Worm (Caenorhabditis elegans) whole organism, mixed stage, embryonic: ENCODE measurements around the gene ctsa-4.1.
A peak's percentile ranks its signal among the peaks of the same experiment; 100 is the strongest.

Experiments used
- M03D4.4 ChIP-seq: sonication (generic microtip); optimal IDR thresholded peaks from 2 replicates; lab custom pipeline; 2017; ENCODE audit warnings: mild to moderate bottlenecking, missing genetic modification characterization, missing compliant biosample characterization
- blmp-1 ChIP-seq: fragments of 150-350 bp; optimal IDR thresholded peaks from 2 replicates; lab custom pipeline; 2014; ENCODE audit warnings: missing biosample characterization, missing genetic modification characterization
- ceh-39 ChIP-seq: fragments of 150-350 bp; optimal IDR thresholded peaks from 2 replicates; lab custom pipeline; 2014; ENCODE audit warnings: missing biosample characterization, missing genetic modification characterization
- ceh-43 ChIP-seq: fragments of 200-800 bp; sonication (Bioruptor generic); optimal IDR thresholded peaks from 2 replicates; lab custom pipeline; 2018; ENCODE audit warnings: mild to moderate bottlenecking, missing genetic modification characterization, moderate library complexity, missing compliant biosample characterization
- ceh-83 ChIP-seq: fragments of 200-800 bp; sonication (Bioruptor generic); optimal IDR thresholded peaks from 2 replicates; lab custom pipeline; 2018; ENCODE audit warnings: mild to moderate bottlenecking, missing genetic modification characterization, missing compliant biosample characterization
- ces-1 ChIP-seq: fragments of 150-350 bp; optimal IDR thresholded peaks from 2 replicates; lab custom pipeline; 2014; ENCODE audit warnings: missing biosample characterization, missing genetic modification reagents, missing genetic modification characterization
- cnd-1 ChIP-seq: fragments of 200-800 bp; sonication (Bioruptor generic); optimal IDR thresholded peaks from 2 replicates; lab custom pipeline; 2018; ENCODE audit warnings: mild to moderate bottlenecking, missing genetic modification characterization, missing compliant biosample characterization
- elt-3 ChIP-seq: fragments of 150-350 bp; optimal IDR thresholded peaks from 2 replicates; lab custom pipeline; 2014; ENCODE audit warnings: missing biosample characterization, missing genetic modification characterization
- flh-1 ChIP-seq: fragments of 200-800 bp; sonication (Bioruptor generic); optimal IDR thresholded peaks from 2 replicates; lab custom pipeline; 2018; ENCODE audit warnings: mild to moderate bottlenecking, missing genetic modification characterization, moderate library complexity, missing compliant biosample characterization
- hlh-1 ChIP-seq: fragments of 150-350 bp; optimal IDR thresholded peaks from 2 replicates; lab custom pipeline; 2014; ENCODE audit warnings: missing biosample characterization, missing genetic modification reagents, missing genetic modification characterization
- lsy-2 ChIP-seq: fragments of 150-350 bp; optimal IDR thresholded peaks from 2 replicates; lab custom pipeline; 2014; ENCODE audit warnings: missing biosample characterization, missing genetic modification characterization
- mab-5 ChIP-seq: fragments of 150-350 bp; optimal IDR thresholded peaks from 2 replicates; lab custom pipeline; 2014; ENCODE audit warnings: missing biosample characterization, missing genetic modification characterization
- mep-1 ChIP-seq: fragments of 150-350 bp; optimal IDR thresholded peaks from 2 replicates; lab custom pipeline; 2017; ENCODE audit warnings: missing biosample characterization, missing genetic modification reagents, missing genetic modification characterization, inconsistent platforms
- mls-2 ChIP-seq: sonication (generic microtip); optimal IDR thresholded peaks from 2 replicates; lab custom pipeline; 2016; ENCODE audit warnings: mild to moderate bottlenecking, missing genetic modification characterization, moderate library complexity, missing compliant biosample characterization
- nhr-2 ChIP-seq: fragments of 150-350 bp; optimal IDR thresholded peaks from 2 replicates; lab custom pipeline; 2014; ENCODE audit warnings: missing biosample characterization, missing genetic modification characterization
- nhr-237 ChIP-seq: fragments of 150-350 bp; optimal IDR thresholded peaks from 2 replicates; lab custom pipeline; 2014; ENCODE audit warnings: missing biosample characterization, missing genetic modification characterization
- nhr-28 ChIP-seq: fragments of 150-350 bp; optimal IDR thresholded peaks from 2 replicates; lab custom pipeline; 2014; ENCODE audit warnings: missing biosample characterization, missing genetic modification characterization
- sem-2 ChIP-seq: fragments of 200-800 bp; sonication (Bioruptor generic); optimal IDR thresholded peaks from 2 replicates; lab custom pipeline; 2018; ENCODE audit warnings: mild to moderate bottlenecking, missing genetic modification characterization, missing compliant biosample characterization
- snpc-4 ChIP-seq: fragments of 150-350 bp; optimal IDR thresholded peaks from 2 replicates; lab custom pipeline; 2014; ENCODE audit warnings: missing biosample characterization, missing genetic modification characterization
- sptf-1 ChIP-seq: sonication (generic microtip); optimal IDR thresholded peaks from 2 replicates; lab custom pipeline; 2017; ENCODE audit warnings: mild to moderate bottlenecking, missing genetic modification characterization, moderate library complexity, missing compliant biosample characterization
- unc-120 ChIP-seq: sonication (generic microtip); optimal IDR thresholded peaks from 2 replicates; lab custom pipeline; 2017; ENCODE audit warnings: missing genetic modification characterization, missing compliant biosample characterization; ENCODE audit not compliant: poor library complexity, severe bottlenecking
- unc-39 ChIP-seq: fragments of 150-350 bp; optimal IDR thresholded peaks from 2 replicates; lab custom pipeline; 2014; ENCODE audit warnings: missing biosample characterization, missing genetic modification characterization
- unc-62 ChIP-seq: fragments of 150-350 bp; optimal IDR thresholded peaks from 2 replicates; lab custom pipeline; 2014; ENCODE audit warnings: missing biosample characterization, missing genetic modification reagents, missing genetic modification characterization
- zip-8 ChIP-seq: fragments of 150-350 bp; optimal IDR thresholded peaks from 2 replicates; lab custom pipeline; 2014; ENCODE audit warnings: missing biosample characterization, missing genetic modification characterization
- ztf-11 ChIP-seq: fragments of 150-350 bp; optimal IDR thresholded peaks from 2 replicates; lab custom pipeline; 2014; ENCODE audit warnings: missing biosample characterization, missing genetic modification characterization

ctsa-4.1 gene

DNA sequence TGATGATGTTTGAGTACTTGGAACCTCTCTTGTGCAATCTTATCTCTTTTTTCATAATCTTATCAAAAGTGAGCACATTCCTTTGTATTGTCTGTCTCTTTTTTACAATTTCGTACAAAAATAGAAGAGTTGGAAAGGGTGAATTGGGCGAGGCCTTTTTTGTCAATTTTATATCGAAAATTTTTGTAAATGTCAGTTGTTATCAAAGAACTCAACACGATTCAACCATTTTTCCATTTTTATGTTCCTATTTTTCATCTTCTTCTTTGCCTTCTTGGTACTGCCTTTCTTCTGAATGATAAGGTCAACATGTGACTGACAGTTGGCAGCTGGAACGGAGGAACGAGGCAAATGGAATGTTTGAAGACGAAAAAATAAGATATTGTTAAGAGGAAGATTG, 47.0 kb downstream of the ctsa-4.1 start:
- TF ChIP-seq mls-2 (tag; lab: Kevin White, UChicago) = no peak
- no peak for TF ChIP-seq ztf-11 (tag; lab: Kevin White, UChicago)
- no peak for TF ChIP-seq M03D4.4 (tag; lab: Kevin White, UChicago)
- TF ChIP-seq blmp-1 (tag; lab: Kevin White, UChicago) = no peak
- TF ChIP-seq hlh-1 = no peak
- no peak for TF ChIP-seq sptf-1
- no peak for TF ChIP-seq mab-5 (tag; lab: Kevin White, UChicago)
- no peak for TF ChIP-seq ceh-43 (GFP tag; lab: Kevin White, UChicago)
- TF ChIP-seq ces-1 = no peak
- no peak for TF ChIP-seq flh-1 (GFP tag; lab: Kevin White, UChicago)
- no peak for TF ChIP-seq lsy-2 (tag; lab: Kevin White, UChicago)
- TF ChIP-seq unc-39 (tag; lab: Kevin White, UChicago) = no peak
- no peak for TF ChIP-seq mep-1
- TF ChIP-seq elt-3 (tag; lab: Kevin White, UChicago) = no peak
- TF ChIP-seq unc-62 (GFP tag; lab: Kevin White, UChicago) = no peak
- no peak for TF ChIP-seq snpc-4 (tag; lab: Kevin White, UChicago)

- no peak for TF ChIP-seq flh-1 (GFP tag; lab: Kevin White, UChicago)
- peak; percentile 26 for TF ChIP-seq unc-39 (tag; lab: Kevin White, UChicago)
- TF ChIP-seq sptf-1 = peak; percentile 8
- TF ChIP-seq sem-2 (GFP tag; lab: Kevin White, UChicago) = no peak
- TF ChIP-seq ceh-83 = no peak
- TF ChIP-seq nhr-2 (tag; lab: Kevin White, UChicago) = peak; percentile 95
- TF ChIP-seq unc-120 (tag; lab: Kevin White, UChicago) = no peak
- TF ChIP-seq ceh-39 = peak; percentile 30
- no peak for TF ChIP-seq nhr-237
- peak; percentile 95 for TF ChIP-seq zip-8 (tag; lab: Kevin White, UChicago)
- TF ChIP-seq hlh-1 = peak; percentile 50
- no peak for TF ChIP-seq lsy-2 (tag; lab: Kevin White, UChicago)
- peak; percentile 55 for TF ChIP-seq cnd-1
- no peak for TF ChIP-seq nhr-28 (tag; lab: Kevin White, UChicago)
- TF ChIP-seq mls-2 (tag; lab: Kevin White, UChicago) = peak; percentile 16
- no peak for TF ChIP-seq mep-1
- peak; percentile 71 for TF ChIP-seq ztf-11 (tag; lab: Kevin White, UChicago)
Observed at ce11 chrII:6417999-6418398, 51.2 kb downstream of the ctsa-4.1 start.
